Worm (Caenorhabditis elegans) whole organism, L1 larva: ENCODE measurements around the gene F54F2.14.
A peak's percentile ranks its signal among the peaks of the same experiment; 100 is the strongest.

Experiments used
- ama-1 ChIP-seq: fragments of 150-350 bp; optimal IDR thresholded peaks from 2 replicates; lab custom pipeline; 2014
- blmp-1 ChIP-seq: fragments of 150-350 bp; optimal IDR thresholded peaks from 2 replicates; lab custom pipeline; 2014; ENCODE audit warnings: missing biosample characterization, missing genetic modification characterization

The F54F2.14 gene

DNA sequence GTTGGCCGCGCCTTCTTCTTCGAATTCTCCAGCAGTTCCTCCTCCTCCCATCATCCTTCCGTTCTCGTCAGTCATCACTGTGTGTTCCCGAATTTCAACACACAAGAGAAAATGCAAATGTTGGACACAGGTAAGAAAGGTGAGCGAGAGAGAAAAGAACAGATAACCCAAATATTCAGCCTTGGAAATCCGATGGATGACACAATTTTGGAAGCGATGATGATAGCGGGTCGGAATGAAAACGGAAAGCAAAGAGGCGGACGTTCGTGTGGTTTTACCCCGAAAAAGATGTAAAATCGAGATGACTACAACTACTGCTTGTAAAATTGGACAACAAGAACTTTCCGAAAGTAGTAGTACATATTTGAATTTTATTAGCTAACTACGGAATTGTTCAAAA is 48.5 kb downstream of the F54F2.14 start:
- peak; percentile 73 for TF ChIP-seq blmp-1 (tag; lab: Kevin White, UChicago)
- TF ChIP-seq ama-1 (lab: Kevin White, UChicago), result no peak
- TF ChIP-seq, all 84 proteins: peak for 1
